Fruit fly (Drosophila melanogaster): Measurements from ENCODE around the gene CG4995.

DNA sequence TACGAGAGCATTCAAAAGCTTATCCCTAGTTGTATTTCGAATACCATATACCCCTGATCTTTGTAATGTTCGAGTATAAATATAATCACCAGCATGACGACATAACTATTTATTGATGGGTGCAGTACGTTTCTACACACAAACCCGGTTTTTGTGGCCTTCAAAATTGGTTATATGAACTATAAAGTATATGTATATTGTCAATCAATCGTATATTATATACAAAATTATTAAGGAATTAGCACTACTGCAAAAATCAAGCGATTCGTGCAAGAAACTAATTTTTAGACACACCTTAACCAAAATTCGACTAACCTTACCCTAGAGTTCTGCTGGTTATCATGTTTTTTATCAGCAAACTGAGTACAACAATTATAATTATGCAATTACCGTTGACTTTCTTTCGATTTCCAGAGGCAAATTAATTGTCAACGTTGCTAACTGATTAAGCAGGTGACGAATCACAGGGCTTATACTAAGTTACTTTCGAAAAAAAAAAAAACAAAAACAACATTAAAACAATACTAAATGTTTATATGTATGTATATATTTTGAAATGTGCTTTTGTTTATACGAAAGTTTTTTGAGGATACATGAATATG lies 2.0 kb upstream of the CG4995 start:
- TF ChIP-seq EcR (GFP tag; optimal IDR thresholded peaks at IDR 0.05) (no peak), Dll (optimal IDR thresholded peaks at IDR 0.05) (no peak), CG8478 (optimal IDR thresholded peaks at IDR 0.05) (no peak), psq (optimal IDR thresholded peaks at IDR 0.05) (no peak), usp (GFP tag; optimal IDR thresholded peaks at IDR 0.05) (no peak)
